Worm (Caenorhabditis elegans): ENCODE results near the gene clec-136.

clec-136 gene

DNA sequence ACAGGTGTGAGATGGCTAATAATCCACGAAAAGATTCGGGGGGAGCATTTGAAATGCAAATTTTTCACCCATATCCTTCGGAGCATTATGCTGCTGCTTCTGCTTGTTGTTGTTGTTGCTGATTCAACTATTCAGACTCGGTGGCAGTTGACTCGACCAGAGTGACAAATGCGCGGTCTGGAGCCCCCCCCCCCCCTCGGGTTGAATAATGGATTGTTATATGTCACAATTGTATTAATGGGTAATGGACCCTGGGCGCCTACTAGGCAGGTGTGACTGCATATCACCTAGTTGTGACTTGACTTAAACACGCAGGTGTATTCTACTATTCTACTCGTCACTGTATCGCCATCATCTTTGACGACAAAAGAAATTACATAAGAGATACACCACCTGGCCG lies 40.8 kb downstream of the clec-136 start:
- no peak for TF ChIP-seq ref-1 (GFP tag; conservative IDR thresholded peaks at IDR 0.05)
- no peak for TF ChIP-seq ztf-23 (GFP tag; IDR thresholded peaks at IDR 0.05)

DNA sequence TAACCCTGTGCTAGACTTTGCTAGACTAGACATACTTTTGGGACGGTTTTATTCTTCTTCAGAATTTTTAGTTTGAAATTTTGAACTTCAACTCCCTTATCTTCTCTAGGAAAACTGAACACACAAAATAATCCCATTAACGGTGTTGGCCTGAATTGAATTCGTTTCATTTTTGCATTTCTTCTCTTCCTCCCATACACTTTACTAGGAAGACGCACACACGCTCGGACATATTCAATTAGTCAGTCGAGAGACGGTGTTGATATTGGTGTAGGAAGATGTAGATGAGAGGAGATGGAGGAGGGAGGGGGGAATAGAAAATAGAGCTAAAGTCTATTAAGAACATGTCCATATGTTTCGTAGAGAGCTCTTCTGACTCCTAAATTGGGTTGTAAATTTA lies 41.7 kb downstream of the clec-136 start:
- TF ChIP-seq ztf-23 (GFP tag; IDR thresholded peaks at IDR 0.05) (no peak), klf-2 (GFP tag; conservative IDR thresholded peaks at IDR 0.05) (no peak), cog-1 (tag; optimal IDR thresholded peaks at IDR 0.05) (no peak), ref-1 (GFP tag; conservative IDR thresholded peaks at IDR 0.05) (no peak), tab-1 (GFP tag; IDR thresholded peaks at IDR 0.05) (no peak), ztf-29 (GFP tag; IDR thresholded peaks at IDR 0.05) (no peak), flt-1 (GFP tag; IDR thresholded peaks at IDR 0.05) (no peak), med-1 (GFP tag; optimal IDR thresholded peaks at IDR 0.05; ENCODE audit: insufficient read depth) (no peak), T22C8.4 (GFP tag; IDR thresholded peaks at IDR 0.05) (no peak)

DNA sequence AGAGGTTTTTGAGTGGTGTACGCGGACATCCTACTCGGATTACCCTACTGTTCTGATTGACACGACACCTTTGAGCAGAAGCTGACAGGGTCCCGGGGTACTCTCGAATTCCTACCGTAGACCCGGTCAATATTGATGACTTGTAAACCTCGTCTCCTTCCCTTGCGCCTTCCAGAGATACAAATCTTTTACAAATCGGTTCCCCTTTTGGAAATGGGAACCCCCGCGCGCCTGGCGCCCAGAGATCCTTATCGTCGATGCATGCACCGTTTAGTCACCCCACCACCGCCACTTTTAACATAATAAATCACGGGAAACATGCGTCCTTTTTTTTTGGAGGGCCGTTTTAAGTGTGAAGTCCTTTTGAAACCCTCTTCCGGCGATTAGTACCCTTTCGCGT lies 43.3 kb downstream of the clec-136 start:
- TF ChIP-seq cog-1 (tag; optimal IDR thresholded peaks at IDR 0.05) (no peak), flt-1 (GFP tag; IDR thresholded peaks at IDR 0.05) (no peak), ref-1 (GFP tag; conservative IDR thresholded peaks at IDR 0.05) (no peak), ztf-29 (GFP tag; IDR thresholded peaks at IDR 0.05) (no peak), T22C8.4 (GFP tag; IDR thresholded peaks at IDR 0.05) (no peak), klf-2 (GFP tag; conservative IDR thresholded peaks at IDR 0.05) (no peak), med-1 (GFP tag; optimal IDR thresholded peaks at IDR 0.05; ENCODE audit: insufficient read depth) (no peak)

DNA sequence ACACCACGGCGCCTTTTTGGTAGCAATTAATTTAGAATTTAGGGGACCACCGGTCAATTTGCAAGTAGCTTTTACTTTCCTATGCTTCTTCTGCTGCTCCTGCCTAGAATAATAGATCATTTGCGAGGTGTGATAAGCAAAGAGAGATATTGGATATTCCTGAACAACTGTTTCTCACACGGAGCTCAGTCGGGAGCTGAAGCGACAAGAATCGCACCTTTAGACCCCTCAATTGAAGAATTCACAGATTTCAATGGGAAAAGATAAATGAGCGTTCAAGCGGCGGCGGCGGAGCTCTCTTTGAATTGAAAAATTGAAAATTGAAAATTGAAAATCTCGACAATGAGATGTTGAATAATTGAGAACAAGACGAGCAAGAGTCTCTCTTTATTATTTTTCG lies 43.8 kb downstream of the clec-136 start:
- no peak for TF ChIP-seq tab-1 (GFP tag; IDR thresholded peaks at IDR 0.05)
- TF ChIP-seq flt-1 (GFP tag; IDR thresholded peaks at IDR 0.05), result no peak
- no peak for TF ChIP-seq ztf-29 (GFP tag; IDR thresholded peaks at IDR 0.05)

DNA sequence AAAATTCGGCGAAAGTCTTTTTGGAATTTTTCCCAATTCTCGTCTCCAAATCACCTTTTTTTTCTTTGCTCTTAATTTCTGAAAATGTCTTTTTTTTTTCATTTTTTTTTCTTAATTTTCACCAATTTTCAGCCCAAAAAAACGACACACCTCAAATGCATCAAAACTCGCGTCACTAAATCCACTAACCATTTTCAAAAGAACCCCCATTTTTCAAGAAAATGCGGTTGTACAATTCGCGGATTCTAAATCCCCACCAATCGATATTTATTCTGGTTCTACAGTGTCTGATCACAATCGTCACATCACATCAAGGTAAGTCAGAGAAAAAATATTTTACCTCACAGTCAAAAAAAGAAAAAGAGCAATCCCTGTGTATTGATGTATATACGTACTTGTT lies 44.5 kb downstream of the clec-136 start, which contains the start of gene vab-1:
Gene vab-1 (plus strand): TSS at position 133 of the 400 bp plus-strand sequence.
- TF ChIP-seq ref-1 (GFP tag; conservative IDR thresholded peaks at IDR 0.05) (no peak), med-1 (GFP tag; optimal IDR thresholded peaks at IDR 0.05; ENCODE audit: insufficient read depth) (no peak), T22C8.4 (GFP tag; IDR thresholded peaks at IDR 0.05) (no peak), tab-1 (GFP tag; IDR thresholded peaks at IDR 0.05) (no peak), ztf-29 (GFP tag; IDR thresholded peaks at IDR 0.05) (no peak), ztf-23 (GFP tag; IDR thresholded peaks at IDR 0.05) (no peak), flt-1 (GFP tag; IDR thresholded peaks at IDR 0.05) (no peak), cog-1 (tag; optimal IDR thresholded peaks at IDR 0.05) (no peak), klf-2 (GFP tag; conservative IDR thresholded peaks at IDR 0.05) (no peak)

DNA sequence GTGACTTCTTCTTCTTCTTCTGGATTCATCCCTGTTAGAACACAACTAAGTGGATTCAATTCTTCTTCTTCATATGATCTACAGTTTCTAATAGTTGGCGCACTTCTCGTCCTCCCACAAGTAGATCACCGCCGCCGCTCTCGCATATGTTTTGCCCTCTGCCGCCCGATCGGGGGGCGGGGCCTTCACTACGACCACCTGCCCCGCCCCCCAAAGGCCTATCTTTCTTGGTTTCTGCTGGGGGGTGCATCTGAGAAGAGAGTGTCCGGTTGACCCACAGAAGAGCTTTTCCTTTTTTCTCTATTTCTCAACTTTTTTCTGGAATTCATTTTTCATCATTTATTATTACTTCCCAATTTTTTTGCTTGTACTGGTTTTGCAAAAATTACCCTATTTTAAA lies 45.2 kb downstream of the clec-136 start:
- TF ChIP-seq ztf-23 (GFP tag; IDR thresholded peaks at IDR 0.05) (peak; percentile 54; the same call in 1 of the 2 replicates), cog-1 (tag; optimal IDR thresholded peaks at IDR 0.05) (no peak), klf-2 (GFP tag; conservative IDR thresholded peaks at IDR 0.05) (no peak), flt-1 (GFP tag; IDR thresholded peaks at IDR 0.05) (0 out of 2 replicates have a peak, but pooled peaks have one; percentile 48)

DNA sequence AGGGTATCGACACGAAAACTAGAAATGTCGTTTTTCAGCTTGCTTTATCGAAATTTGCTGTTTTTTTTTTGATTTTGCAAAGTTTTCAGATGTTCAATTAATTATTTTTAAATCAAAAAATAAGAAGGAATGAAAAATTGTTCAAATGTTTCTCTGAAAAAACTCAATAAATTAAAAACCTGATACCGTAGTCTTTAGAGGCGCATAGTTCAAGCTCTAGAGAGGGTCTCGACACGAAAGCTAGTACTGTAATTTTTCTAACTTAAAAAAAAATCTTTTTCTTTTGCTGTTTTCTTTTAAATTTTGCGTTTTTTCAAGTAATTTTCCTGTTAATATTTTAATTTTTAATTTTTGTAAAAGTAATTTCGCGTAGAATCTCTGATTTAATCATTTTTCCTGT lies 50.1 kb downstream of the clec-136 start:
- TF ChIP-seq ztf-29 (GFP tag; IDR thresholded peaks at IDR 0.05), result no peak
- TF ChIP-seq tab-1 (GFP tag; IDR thresholded peaks at IDR 0.05), result no peak
- no peak for TF ChIP-seq T22C8.4 (GFP tag; IDR thresholded peaks at IDR 0.05)
- TF ChIP-seq klf-2 (GFP tag; conservative IDR thresholded peaks at IDR 0.05), result no peak
- no peak for TF ChIP-seq flt-1 (GFP tag; IDR thresholded peaks at IDR 0.05)
- TF ChIP-seq ref-1 (GFP tag; conservative IDR thresholded peaks at IDR 0.05), result no peak
- TF ChIP-seq ztf-23 (GFP tag; IDR thresholded peaks at IDR 0.05), result no peak

Measured in whole organism, midembryonic.